Worm (Caenorhabditis elegans): ENCODE results near the gene ubxn-6.

ubxn-6 gene

ce11 chrIV:4799114-4799513 lies 10.2 kb downstream of the ubxn-6 start, which contains the start of gene eor-1:
eor-1 (minus strand) TSS chrIV:4799178.
- TF ChIP-seq nhr-25 (tag; optimal IDR thresholded peaks at IDR 0.05): peak; percentile 19
- peak; percentile 32 for TF ChIP-seq hmg-11 (tag; optimal IDR thresholded peaks at IDR 0.05)
- TF ChIP-seq nhr-23 (tag; optimal IDR thresholded peaks at IDR 0.05): peak; percentile 6
- peak; percentile 57 for TF ChIP-seq lin-15B (tag; optimal IDR thresholded peaks at IDR 0.05)
- TF ChIP-seq nfya-1 (tag; optimal IDR thresholded peaks at IDR 0.05; ENCODE audit: insufficient read depth): peak; percentile 31
- TF ChIP-seq nhr-77 (tag; optimal IDR thresholded peaks at IDR 0.05): peak; percentile 11
- TF ChIP-seq ztf-4 (tag; optimal IDR thresholded peaks at IDR 0.05): no peak
- TF ChIP-seq ceh-9 (tag; optimal IDR thresholded peaks at IDR 0.05): no peak
- peak; percentile 80 for TF ChIP-seq ceh-28 (tag; optimal IDR thresholded peaks at IDR 0.05)

ce11 chrIV:4795111-4795510 lies 14.2 kb downstream of the ubxn-6 start:
- TF ChIP-seq ceh-82 (tag; optimal IDR thresholded peaks at IDR 0.05): no peak
- TF ChIP-seq hmg-11 (tag; optimal IDR thresholded peaks at IDR 0.05): no peak
- TF ChIP-seq nhr-76 (tag; optimal IDR thresholded peaks at IDR 0.05): no peak
- no peak for TF ChIP-seq lin-15B (tag; optimal IDR thresholded peaks at IDR 0.05)
- no peak for TF ChIP-seq aly-2 (tag; optimal IDR thresholded peaks at IDR 0.05)
- no peak for TF ChIP-seq fkh-2 (tag; optimal IDR thresholded peaks at IDR 0.05)
- TF ChIP-seq eor-1 (tag; optimal IDR thresholded peaks at IDR 0.05): no peak
- no peak for TF ChIP-seq ztf-11 (tag; optimal IDR thresholded peaks at IDR 0.05)
- TF ChIP-seq egl-5 (tag; optimal IDR thresholded peaks at IDR 0.05): no peak
- no peak for TF ChIP-seq zag-1 (tag; optimal IDR thresholded peaks at IDR 0.05)
- no peak for TF ChIP-seq ceh-16 (tag; optimal IDR thresholded peaks at IDR 0.05)
- TF ChIP-seq snpc-4 (tag; optimal IDR thresholded peaks at IDR 0.05): no peak
- TF ChIP-seq nfya-1 (tag; optimal IDR thresholded peaks at IDR 0.05; ENCODE audit: insufficient read depth): no peak
- TF ChIP-seq egl-27 (tag; optimal IDR thresholded peaks at IDR 0.05): no peak
- no peak for TF ChIP-seq elt-2 (tag; optimal IDR thresholded peaks at IDR 0.05)
- TF ChIP-seq unc-39 (tag; optimal IDR thresholded peaks at IDR 0.05): no peak
- TF ChIP-seq nhr-25 (tag; optimal IDR thresholded peaks at IDR 0.05): no peak
- no peak for TF ChIP-seq ama-1 (optimal IDR thresholded peaks at IDR 0.05)
- TF ChIP-seq fos-1 (tag; optimal IDR thresholded peaks at IDR 0.05): no peak
- TF ChIP-seq ZK546.5 (tag; optimal IDR thresholded peaks at IDR 0.05): no peak

- TF ChIP-seq ama-1 (optimal IDR thresholded peaks at IDR 0.05) (no peak), unc-39 (tag; optimal IDR thresholded peaks at IDR 0.05) (no peak), nhr-43 (tag; optimal IDR thresholded peaks at IDR 0.05; ENCODE audit: poor library complexity, severe bottlenecking) (no peak), zag-1 (tag; optimal IDR thresholded peaks at IDR 0.05) (no peak), R02D3.7 (tag; optimal IDR thresholded peaks at IDR 0.05) (no peak), pqm-1 (tag; optimal IDR thresholded peaks at IDR 0.05) (no peak), nhr-11 (tag; optimal IDR thresholded peaks at IDR 0.05) (no peak), nhr-77 (tag; optimal IDR thresholded peaks at IDR 0.05) (no peak), ceh-82 (tag; optimal IDR thresholded peaks at IDR 0.05) (no peak), pha-4 (tag; optimal IDR thresholded peaks at IDR 0.05) (no peak), daf-12 (tag; optimal IDR thresholded peaks at IDR 0.05) (no peak), nhr-12 (tag; optimal IDR thresholded peaks at IDR 0.05) (no peak), hmg-11 (tag; optimal IDR thresholded peaks at IDR 0.05) (no peak), elt-2 (tag; optimal IDR thresholded peaks at IDR 0.05) (no peak)
Measured at ce11 chrIV:4789445-4789844, 19.9 kb downstream of the ubxn-6 start, which contains the start of gene R11E3.1. R11E3.1 (plus strand) TSS chrIV:4789745.

ce11 chrIV:4788332-4788731 lies 21.0 kb downstream of the ubxn-6 start, which contains the start of gene nhr-104:
nhr-104 (minus strand) TSS chrIV:4788692.
- TF ChIP-seq nhr-43 (tag; optimal IDR thresholded peaks at IDR 0.05; ENCODE audit: poor library complexity, severe bottlenecking): peak; percentile 36
- TF ChIP-seq elt-3 (tag; optimal IDR thresholded peaks at IDR 0.05): no peak
- no peak for TF ChIP-seq ZK546.5 (tag; optimal IDR thresholded peaks at IDR 0.05)
- no peak for TF ChIP-seq fkh-2 (tag; optimal IDR thresholded peaks at IDR 0.05)
- TF ChIP-seq nhr-237 (tag; optimal IDR thresholded peaks at IDR 0.05): no peak
- no peak for TF ChIP-seq tbx-2 (tag; optimal IDR thresholded peaks at IDR 0.05)
- TF ChIP-seq ceh-9 (tag; optimal IDR thresholded peaks at IDR 0.05): no peak
- peak; percentile 59 for TF ChIP-seq nhr-25 (tag; optimal IDR thresholded peaks at IDR 0.05)
- TF ChIP-seq nhr-28 (tag; optimal IDR thresholded peaks at IDR 0.05): no peak
- TF ChIP-seq pqm-1 (tag; optimal IDR thresholded peaks at IDR 0.05): peak; percentile 67
- no peak for TF ChIP-seq elt-1 (tag; optimal IDR thresholded peaks at IDR 0.05)
- no peak for TF ChIP-seq lin-15B (tag; optimal IDR thresholded peaks at IDR 0.05)
- TF ChIP-seq ztf-11 (tag; optimal IDR thresholded peaks at IDR 0.05): no peak
- no peak for TF ChIP-seq nhr-77 (tag; optimal IDR thresholded peaks at IDR 0.05)
- peak; percentile 69 for TF ChIP-seq nhr-23 (tag; optimal IDR thresholded peaks at IDR 0.05)
- no peak for TF ChIP-seq egl-5 (tag; optimal IDR thresholded peaks at IDR 0.05)
- peak; percentile 66 for TF ChIP-seq ceh-28 (tag; optimal IDR thresholded peaks at IDR 0.05)
- TF ChIP-seq jun-1 (tag; optimal IDR thresholded peaks at IDR 0.05): peak; percentile 39
- TF ChIP-seq eor-1 (tag; optimal IDR thresholded peaks at IDR 0.05): no peak
- TF ChIP-seq nhr-11 (tag; optimal IDR thresholded peaks at IDR 0.05): no peak
- peak; percentile 94 for TF ChIP-seq pha-4 (tag; optimal IDR thresholded peaks at IDR 0.05)
- no peak for TF ChIP-seq ama-1 (optimal IDR thresholded peaks at IDR 0.05)
- TF ChIP-seq hmg-11 (tag; optimal IDR thresholded peaks at IDR 0.05): no peak
- TF ChIP-seq skn-1 (tag; optimal IDR thresholded peaks at IDR 0.05): peak; percentile 94
- TF ChIP-seq aly-2 (tag; optimal IDR thresholded peaks at IDR 0.05): no peak
- no peak for TF ChIP-seq fkh-10 (GFP tag; optimal IDR thresholded peaks at IDR 0.05)
- TF ChIP-seq fos-1 (tag; optimal IDR thresholded peaks at IDR 0.05): no peak
- TF ChIP-seq zag-1 (tag; optimal IDR thresholded peaks at IDR 0.05): no peak
- no peak for TF ChIP-seq snpc-4 (tag; optimal IDR thresholded peaks at IDR 0.05)
- TF ChIP-seq lsy-12 (tag; optimal IDR thresholded peaks at IDR 0.05): no peak
- TF ChIP-seq mml-1 (tag; optimal IDR thresholded peaks at IDR 0.05): no peak
- TF ChIP-seq nhr-67 (tag; optimal IDR thresholded peaks at IDR 0.05): no peak
- peak; percentile 63 for TF ChIP-seq elt-2 (tag; optimal IDR thresholded peaks at IDR 0.05)
- TF ChIP-seq egl-27 (tag; optimal IDR thresholded peaks at IDR 0.05): no peak
- no peak for TF ChIP-seq unc-39 (tag; optimal IDR thresholded peaks at IDR 0.05)
- no peak for TF ChIP-seq lin-39 (tag; optimal IDR thresholded peaks at IDR 0.05)
